Worm (Caenorhabditis elegans): Measurements from ENCODE around the gene exl-1.

DNA sequence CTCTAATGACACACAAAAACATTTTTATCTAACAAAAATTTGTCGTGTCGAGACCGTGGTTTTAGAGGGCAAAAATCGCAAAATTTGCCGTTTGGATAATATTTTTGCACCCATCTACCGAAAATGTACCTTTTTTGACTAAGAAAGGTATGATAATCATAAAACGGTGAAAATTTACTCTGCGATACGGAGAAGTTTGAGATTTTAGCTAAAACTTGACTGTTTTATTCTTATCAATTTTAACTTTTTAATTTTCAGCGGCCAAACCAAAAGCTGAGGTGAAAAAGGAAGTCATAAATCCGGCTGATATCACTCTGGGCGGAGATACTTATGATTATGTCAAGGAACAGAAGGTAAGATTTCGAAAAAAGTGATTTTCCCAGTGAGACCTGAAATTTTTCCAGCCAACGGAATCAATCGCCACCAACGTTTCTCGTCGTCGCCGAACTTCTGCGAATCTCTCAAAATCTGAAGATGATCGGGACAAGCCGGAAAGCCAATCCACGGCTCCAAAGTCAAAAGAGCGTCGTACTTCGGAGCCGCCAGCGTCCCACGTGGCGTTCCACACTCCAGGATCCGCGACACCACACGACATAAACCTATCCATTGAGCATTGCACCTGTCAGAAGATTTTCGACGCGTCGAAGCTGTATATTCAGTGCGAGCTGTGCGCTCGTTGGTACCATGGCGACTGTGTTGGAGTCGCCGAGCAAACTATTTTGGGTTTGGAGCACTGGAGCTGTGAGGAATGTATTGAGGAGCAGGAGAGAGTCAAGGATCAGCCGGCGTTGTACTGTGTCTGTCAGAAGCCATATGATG, 6.9 kb downstream of the exl-1 start:
- TF ChIP-seq aha-1 (tag; optimal IDR thresholded peaks at IDR 0.05) = no peak
- TF ChIP-seq egl-27 (tag; optimal IDR thresholded peaks at IDR 0.05) = no peak
- TF ChIP-seq nhr-11 (tag; optimal IDR thresholded peaks at IDR 0.05) = no peak
- no peak for TF ChIP-seq unc-62 (GFP tag; optimal IDR thresholded peaks at IDR 0.05)
- no peak for TF ChIP-seq efl-1 (optimal IDR thresholded peaks at IDR 0.05)
- no peak for TF ChIP-seq efl-1 (GFP tag; optimal IDR thresholded peaks at IDR 0.05 in 1 of 2)
- no peak for TF ChIP-seq nhr-77 (tag; optimal IDR thresholded peaks at IDR 0.05)

Measured in whole organism, L1 larva.